Fruit fly (Drosophila melanogaster) whole organism, embryonic: Measurements from ENCODE around the gene et.
A peak's percentile ranks its signal among the peaks of the same experiment; 100 is the strongest.

Experiments used
- CG11696 ChIP-seq: fragments of 200-800 bp; sonication (Bioruptor generic); IDR thresholded peaks from 2 replicates; pipeline ENCODE4 v1.3.6; 2022; ENCODE audit warnings: missing biosample characterization, missing genetic modification characterization
- CG12155 ChIP-seq: fragments of 200-800 bp; sonication (Bioruptor generic); optimal IDR thresholded peaks from 3 replicates; lab custom pipeline; 2016; ENCODE audit warnings: missing biosample characterization, missing genetic modification characterization
- CG1233 ChIP-seq: fragments of 200-800 bp; sonication (Bioruptor generic); optimal IDR thresholded peaks from 4 replicates; lab custom pipeline; 2018; ENCODE audit warnings: missing biosample characterization, mild to moderate bottlenecking, missing genetic modification characterization
- CG12659 ChIP-seq: fragments of 200-800 bp; sonication (Bioruptor generic); optimal IDR thresholded peaks from 3 replicates; lab custom pipeline; 2017; ENCODE audit warnings: mild to moderate bottlenecking, missing biosample characterization, missing genetic modification reagents, missing genetic modification characterization
- CG13894 ChIP-seq: fragments of 200-800 bp; sonication (Bioruptor generic); optimal IDR thresholded peaks from 3 replicates; lab custom pipeline; 2018; ENCODE audit warnings: missing biosample characterization, mild to moderate bottlenecking, missing genetic modification characterization, moderate library complexity
- CG14050 ChIP-seq: fragments of 200-800 bp; sonication (Bioruptor generic); IDR thresholded peaks from 3 replicates; pipeline ENCODE4 v1.3.6; 2022; ENCODE audit warnings: missing biosample characterization, missing genetic modification characterization
- CG14710 ChIP-seq: fragments of 200-800 bp; sonication (Bioruptor generic); optimal IDR thresholded peaks from 3 replicates; lab custom pipeline; 2019; ENCODE audit warnings: missing biosample characterization, mild to moderate bottlenecking, missing genetic modification characterization, moderate library complexity
- CG1603 ChIP-seq: fragments of 200-800 bp; sonication (Bioruptor generic); optimal IDR thresholded peaks from 2 replicates; lab custom pipeline; 2019; ENCODE audit warnings: missing biosample characterization, mild to moderate bottlenecking, missing genetic modification characterization, moderate library complexity
- CG17359 ChIP-seq: fragments of 200-800 bp; sonication (Bioruptor generic); optimal IDR thresholded peaks from 3 replicates; lab custom pipeline; 2018; ENCODE audit warnings: missing biosample characterization, mild to moderate bottlenecking, missing genetic modification characterization, moderate library complexity
- CG2678 ChIP-seq: fragments of 200-800 bp; sonication (Bioruptor generic); optimal IDR thresholded peaks from 3 replicates; lab custom pipeline; 2019; ENCODE audit warnings: missing biosample characterization, mild to moderate bottlenecking, missing genetic modification characterization, moderate library complexity
- CG32532 ChIP-seq: fragments of 200-800 bp; sonication (Bioruptor generic); IDR thresholded peaks from 2 replicates; pipeline ENCODE4 v1.3.6; 2022; ENCODE audit warnings: missing biosample characterization, missing genetic modification characterization
- CG34422 ChIP-seq: fragments of 200-800 bp; sonication (Bioruptor generic); IDR thresholded peaks from 3 replicates; pipeline ENCODE4 v1.3.6; 2022; ENCODE audit warnings: missing biosample characterization, missing genetic modification characterization
- CG4820 ChIP-seq: fragments of 200-800 bp; sonication (Bioruptor generic); optimal IDR thresholded peaks from 3 replicates; lab custom pipeline; 2016; ENCODE audit warnings: missing biosample characterization, missing genetic modification characterization
- CG8281 ChIP-seq: fragments of 200-800 bp; sonication (Bioruptor generic); optimal IDR thresholded peaks from 2 replicates; lab custom pipeline; 2018; ENCODE audit warnings: missing biosample characterization, mild to moderate bottlenecking, missing genetic modification characterization, moderate library complexity
- CG8359 ChIP-seq: fragments of 200-800 bp; sonication (Bioruptor generic); optimal IDR thresholded peaks from 2 replicates; lab custom pipeline; 2017; ENCODE audit warnings: missing biosample characterization, mild to moderate bottlenecking, missing genetic modification characterization, borderline replicate concordance
- CG9797 ChIP-seq: fragments of 200-800 bp; sonication (Bioruptor generic); optimal IDR thresholded peaks from 3 replicates; lab custom pipeline; 2018; ENCODE audit warnings: missing biosample characterization, mild to moderate bottlenecking, missing genetic modification characterization
- CG9817 ChIP-seq: fragments of 200-800 bp; sonication (Bioruptor generic); optimal IDR thresholded peaks from 2 replicates; lab custom pipeline; 2018; ENCODE audit warnings: missing biosample characterization, mild to moderate bottlenecking, missing genetic modification characterization, moderate library complexity
- D19A ChIP-seq: fragments of 200-800 bp; optimal IDR thresholded peaks from 3 replicates; lab custom pipeline; 2019; ENCODE audit warnings: missing biosample characterization, mild to moderate bottlenecking, missing genetic modification characterization, moderate library complexity
- Drgx ChIP-seq: fragments of 200-800 bp; sonication (Bioruptor generic); IDR thresholded peaks from 2 replicates; pipeline ENCODE4 v1.3.6; 2022; ENCODE audit warnings: missing biosample characterization, missing genetic modification characterization
- Fer1 ChIP-seq: fragments of 200-800 bp; sonication (Bioruptor generic); optimal IDR thresholded peaks from 2 replicates; lab custom pipeline; 2017; ENCODE audit warnings: missing biosample characterization, mild to moderate bottlenecking, missing genetic modification characterization
- HLH3B ChIP-seq: fragments of 200-800 bp; sonication (Bioruptor generic); IDR thresholded peaks from 2 replicates; pipeline ENCODE4 v1.3.6; 2022; ENCODE audit warnings: missing biosample characterization, missing genetic modification characterization
- Hmr ChIP-seq: fragments of 200-800 bp; sonication (Bioruptor generic); optimal IDR thresholded peaks from 3 replicates; lab custom pipeline; 2017; ENCODE audit warnings: mild to moderate bottlenecking, missing biosample characterization, missing genetic modification reagents, missing genetic modification characterization
- Lim3 ChIP-seq: fragments of 200-800 bp; sonication (Bioruptor generic); IDR thresholded peaks from 2 replicates; pipeline ENCODE4 v1.3.6; 2022; ENCODE audit warnings: missing biosample characterization, missing genetic modification characterization
- Med ChIP-seq: fragments of 200-800 bp; sonication (Bioruptor generic); peaks from one replicate; lab custom pipeline; 2016; ENCODE audit warnings: missing biosample characterization, missing genetic modification characterization, mild to moderate bottlenecking, inconsistent platforms, moderate library complexity
- Meics ChIP-seq: fragments of 200-800 bp; sonication (Bioruptor generic); optimal IDR thresholded peaks from 2 replicates; lab custom pipeline; 2017; ENCODE audit warnings: missing biosample characterization, mild to moderate bottlenecking, missing genetic modification characterization
- NK7.1 ChIP-seq: fragments of 200-800 bp; sonication (Bioruptor generic); optimal IDR thresholded peaks from 3 replicates; lab custom pipeline; 2016; ENCODE audit warnings: missing biosample characterization, missing genetic modification characterization
- Nf-YA ChIP-seq: fragments of 200-800 bp; sonication (Bioruptor generic); IDR thresholded peaks from 2 replicates; pipeline ENCODE4 v1.3.6; 2022; ENCODE audit warnings: missing biosample characterization, missing genetic modification characterization
- Nf-YC ChIP-seq: fragments of 200-800 bp; optimal IDR thresholded peaks from 3 replicates; lab custom pipeline; 2019; ENCODE audit warnings: missing biosample characterization, mild to moderate bottlenecking, missing genetic modification characterization, moderate library complexity
- Six4 ChIP-seq: fragments of 200-800 bp; sonication (Bioruptor generic); optimal IDR thresholded peaks from 2 replicates; lab custom pipeline; 2016; ENCODE audit warnings: missing biosample characterization, missing genetic modification characterization
- Xrp1 ChIP-seq: fragments of 200-800 bp; sonication (Bioruptor generic); IDR thresholded peaks from 2 replicates; pipeline ENCODE4 v1.3.6; 2022; ENCODE audit warnings: missing biosample characterization, missing genetic modification characterization
- al ChIP-seq: fragments of 200-800 bp; sonication (Bioruptor generic); IDR thresholded peaks from 2 replicates; pipeline ENCODE4 v1.3.6; 2022; ENCODE audit warnings: missing biosample characterization, missing genetic modification characterization
- amos ChIP-seq: fragments of 200-800 bp; sonication (Bioruptor generic); IDR thresholded peaks from 2 replicates; pipeline ENCODE4 v1.3.6; 2022; ENCODE audit warnings: missing biosample characterization, missing genetic modification characterization; ENCODE audit not compliant: partially characterized antibody
- ash1 ChIP-seq: fragments of 200-800 bp; sonication (Bioruptor generic); optimal IDR thresholded peaks from 2 replicates; lab custom pipeline; 2018; ENCODE audit warnings: missing biosample characterization, mild to moderate bottlenecking, missing genetic modification characterization
- br ChIP-seq: fragments of >200 bp; optimal IDR thresholded peaks from 2 replicates; lab custom pipeline; 2017
- cg ChIP-seq: fragments of 200-800 bp; sonication (Bioruptor generic); optimal IDR thresholded peaks from 3 replicates; lab custom pipeline; 2019; ENCODE audit warnings: missing biosample characterization, mild to moderate bottlenecking, missing genetic modification characterization, moderate library complexity
- chinmo ChIP-seq: fragments of 200-800 bp; sonication (Bioruptor generic); IDR thresholded peaks from 4 replicates; pipeline ENCODE4 v1.3.6; 2022; ENCODE audit warnings: missing biosample characterization, missing genetic modification characterization; ENCODE audit not compliant: partially characterized antibody
- chn ChIP-seq: fragments of 200-800 bp; sonication (Bioruptor generic); optimal IDR thresholded peaks from 2 replicates; lab custom pipeline; 2016; ENCODE audit warnings: missing biosample characterization, missing genetic modification characterization
- dysf ChIP-seq: fragments of 200-800 bp; sonication (Bioruptor generic); IDR thresholded peaks from 3 replicates; pipeline ENCODE4 v1.3.6; 2022; ENCODE audit warnings: missing biosample characterization, missing genetic modification characterization
- hkb ChIP-seq, 2 experiments: fragments of 200-800 bp in 1 of 2; fragments of >200 bp in 1 of 2; sonication (Bioruptor generic) in 1 of 2; IDR thresholded peaks in 1 of 2; optimal IDR thresholded peaks in 1 of 2; 2 replicates each; pipeline versions ENCODE4 v1.3.6 to Lab custom; 2017 to 2022; ENCODE audit warnings: missing biosample characterization in 1 of 2, missing genetic modification characterization in 1 of 2
- lab ChIP-seq: fragments of 200-800 bp; sonication (Bioruptor generic); optimal IDR thresholded peaks from 3 replicates; lab custom pipeline; 2017; ENCODE audit warnings: missing biosample characterization, missing genetic modification characterization, mild to moderate bottlenecking, moderate library complexity, missing genetic modification reagents
- p53 ChIP-seq: fragments of 200-800 bp; sonication (Bioruptor generic); optimal IDR thresholded peaks from 2 replicates; lab custom pipeline; 2016; ENCODE audit warnings: missing biosample characterization, missing genetic modification characterization
- phol ChIP-seq: fragments of 200-800 bp; sonication (Bioruptor generic); optimal IDR thresholded peaks from 3 replicates; lab custom pipeline; 2018; ENCODE audit warnings: missing biosample characterization, mild to moderate bottlenecking, missing genetic modification characterization, moderate library complexity
- pzg ChIP-seq: fragments of 200-800 bp; sonication (Bioruptor generic); optimal IDR thresholded peaks from 3 replicates; lab custom pipeline; 2018; ENCODE audit warnings: missing biosample characterization, mild to moderate bottlenecking, missing genetic modification characterization, moderate library complexity
- ranshi ChIP-seq: fragments of 200-800 bp; sonication (Bioruptor generic); IDR thresholded peaks from 2 replicates; pipeline ENCODE4 v1.3.6; 2022; ENCODE audit warnings: missing biosample characterization, missing genetic modification characterization
- row ChIP-seq: fragments of 200-800 bp; sonication (Bioruptor generic); IDR thresholded peaks from 3 replicates; pipeline ENCODE4 v1.3.6; 2022; ENCODE audit warnings: missing biosample characterization, missing genetic modification characterization
- sisA ChIP-seq: fragments of 200-800 bp; sonication (Bioruptor generic); IDR thresholded peaks from 2 replicates; pipeline ENCODE4 v1.3.6; 2022; ENCODE audit warnings: missing biosample characterization, missing genetic modification characterization
- sna ChIP-seq: fragments of 200-800 bp; sonication (Bioruptor generic); IDR thresholded peaks from 2 replicates; pipeline ENCODE4 v1.3.6; 2022; ENCODE audit warnings: missing biosample characterization, missing genetic modification characterization; ENCODE audit not compliant: partially characterized antibody
- vvl ChIP-seq: fragments of 200-800 bp; sonication (Bioruptor generic); IDR thresholded peaks from 2 replicates; pipeline ENCODE4 v1.3.6; 2022; ENCODE audit warnings: missing biosample characterization, missing genetic modification characterization

et gene

dm6 chrX:19694792-19695558, 19.3 kb upstream of the et start, which contains the start of gene CG14229 (continued):
- TF ChIP-seq CG1603 (peak; percentile 9), dysf (GFP tag; lab: Robert Waterston, UW) (no peak), vvl (GFP tag; lab: Robert Waterston, UW) (peak; percentile 23; the same call in 1 of the 2 replicates), p53 (GFP tag; lab: Kevin White, UChicago) (no peak), CG34422 (GFP tag; lab: Robert Waterston, UW) (0 out of 3 replicates have a peak, but pooled peaks have one; percentile 12), lab (GFP tag; lab: Kevin White, UChicago) (peak; percentile 4), CG2678 (peak; percentile 7), Drgx (GFP tag; lab: Robert Waterston, UW) (peak; percentile 29; the same call in 1 of the 2 replicates), al (GFP tag; lab: Robert Waterston, UW) (peak; percentile 27; the same call in 1 of the 2 replicates), CG14710 (peak; percentile 23), sisA (GFP tag; lab: Robert Waterston, UW) (peak; percentile 44), ash1 (GFP tag; lab: Kevin White, UChicago) (no peak), Med (GFP tag; lab: Kevin White, UChicago) (peak; percentile 48), chinmo (GFP tag; lab: Robert Waterston, UW) (no peak), pzg (GFP tag; lab: Kevin White, UChicago) (peak; percentile 44), ranshi (GFP tag; lab: Robert Waterston, UW) (0 out of 2 replicates have a peak, but pooled peaks have one; percentile 24), CG17359 (tag; lab: Kevin White, UChicago) (peak; percentile 32), CG13894 (tag; lab: Kevin White, UChicago) (no peak), NK7.1 (no peak), CG32532 (GFP tag; lab: Robert Waterston, UW) (peak; percentile 39; the same call in 1 of the 2 replicates), phol (tag; lab: Kevin White, UChicago) (peak; percentile 3), Six4 (peak; percentile 12), Nf-YA (GFP tag; lab: Robert Waterston, UW) (no peak), Fer1 (GFP tag; lab: Kevin White, UChicago) (no peak), HLH3B (GFP tag; lab: Robert Waterston, UW) (no peak), Hmr (GFP tag; lab: Kevin White, UChicago) (no peak), Meics (peak; percentile 8), CG8281 (tag; lab: Kevin White, UChicago) (no peak), cg (GFP tag; lab: Kevin White, UChicago) (no peak), CG9817 (no peak), CG12155 (GFP tag; lab: Kevin White, UChicago) (no peak), Lim3 (GFP tag; lab: Robert Waterston, UW) (no peak), CG14050 (peak; percentile 13; the same call in 1 of the 3 replicates), sna (GFP tag; lab: Robert Waterston, UW) (no peak), br (lab: Kevin White, UChicago) (no peak), hkb (optimal IDR thresholded peaks at IDR 0.05; lab: Kevin White, UChicago) (no peak), hkb (GFP tag; IDR thresholded peaks at IDR 0.05; lab: Robert Waterston, UW) (0 out of 2 replicates have a peak, but pooled peaks have one; percentile 26), Xrp1 (GFP tag; lab: Robert Waterston, UW) (peak; percentile 59), CG8359 (GFP tag; lab: Kevin White, UChicago) (no peak), CG4820 (GFP tag; lab: Kevin White, UChicago) (no peak), Nf-YC (tag; lab: Kevin White, UChicago) (peak; percentile 14), D19A (tag; lab: Kevin White, UChicago) (peak; percentile 75), row (GFP tag; lab: Robert Waterston, UW) (peak; percentile 57), chn (GFP tag; lab: Kevin White, UChicago) (no peak), CG1233 (GFP tag; lab: Kevin White, UChicago) (no peak), CG11696 (peak; percentile 82), amos (0 out of 2 replicates have a peak, but pooled peaks have one; percentile 16), CG9797 (GFP tag; lab: Kevin White, UChicago) (peak; percentile 35), CG12659 (GFP tag; lab: Kevin White, UChicago) (no peak)
